Worm (Caenorhabditis elegans) whole organism, dauer: ENCODE measurements around the gene sws-1.
"Not testable (repeated sequence)": the region's sequence is repeated elsewhere in the genome, so short reads cannot be mapped to it uniquely, and the experiment has no call there.

Source experiments
- unc-62 ChIP-seq: sonication (generic microtip); optimal IDR thresholded peaks from 2 replicates; lab custom pipeline; 2017; ENCODE audit warnings: missing biosample characterization, missing genetic modification reagents, missing genetic modification characterization

sws-1 gene

DNA sequence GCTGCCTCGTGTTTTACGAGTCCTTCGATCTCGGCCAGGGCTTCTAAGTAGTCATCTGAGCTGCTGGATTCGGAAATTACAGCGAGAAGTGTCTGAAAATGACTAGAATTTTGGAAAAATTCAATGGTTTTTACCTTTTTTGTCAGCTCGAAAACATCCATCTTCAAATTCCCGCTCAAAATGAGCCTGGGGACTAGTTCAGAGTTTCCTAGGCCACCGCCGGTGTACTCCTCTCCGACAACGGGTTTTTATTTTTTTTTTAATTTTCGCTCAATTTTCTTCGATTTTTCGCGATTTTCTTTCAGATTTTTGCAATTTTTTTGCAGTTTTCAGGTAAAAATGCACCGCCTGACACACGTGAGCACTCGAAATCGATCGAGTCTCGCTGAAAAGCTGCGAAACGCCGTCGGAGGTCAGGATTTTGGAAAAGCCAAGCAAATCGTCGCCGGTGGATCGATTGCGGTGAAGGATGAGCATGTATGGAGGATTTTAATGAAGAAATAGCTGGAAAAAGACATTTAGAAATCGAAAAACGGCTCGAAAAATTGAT, at the start of gene sws-1, which contains the start of gene mrps-35:
Gene sws-1 (minus strand): TSS at position 500 of the 550 bp plus-strand sequence.
Gene mrps-35 (plus strand): TSS at position 327 of the 550 bp plus-strand sequence.
- no peak for TF ChIP-seq unc-62 (GFP tag; lab: Kevin White, UChicago)

DNA sequence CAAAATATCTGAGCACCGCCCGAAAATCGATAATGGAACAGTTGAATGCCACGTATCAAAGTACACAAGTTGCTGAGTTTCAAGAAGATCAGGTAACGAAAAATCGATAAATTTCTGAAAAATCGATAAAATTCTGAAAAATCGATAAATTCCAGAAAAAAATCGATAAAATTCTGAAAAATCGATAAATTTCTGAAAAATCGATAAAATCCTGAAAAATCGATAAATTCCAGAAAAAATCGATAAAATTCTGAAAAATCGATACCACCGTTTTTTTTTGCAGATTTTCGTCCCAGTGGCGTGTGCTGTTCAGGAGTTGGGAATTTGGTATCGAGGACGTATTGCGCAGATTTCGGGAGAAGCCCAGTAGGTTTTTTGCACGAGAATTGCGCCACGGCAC, 46.1 kb upstream of the sws-1 start:
- no peak for TF ChIP-seq unc-62 (GFP tag; lab: Kevin White, UChicago)

DNA sequence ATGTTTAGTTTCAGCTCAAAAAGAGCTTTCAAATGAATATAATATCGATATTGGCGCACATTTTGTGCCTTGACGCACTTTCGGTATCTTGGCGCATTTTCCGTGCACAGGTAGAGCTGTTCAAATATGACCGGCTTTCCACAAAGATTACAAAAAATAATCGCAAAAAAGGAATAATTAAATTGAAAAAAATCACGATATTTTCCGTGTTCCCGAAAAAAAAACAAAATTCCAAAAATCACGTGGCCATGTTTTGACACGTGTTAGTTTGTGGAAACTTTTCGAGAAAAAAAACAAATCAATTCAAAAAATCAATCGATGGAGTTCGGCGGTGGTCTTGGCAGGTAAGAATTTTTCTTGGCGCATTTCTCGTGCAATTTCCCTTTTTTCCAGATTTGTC, 44.9 kb upstream of the sws-1 start, which contains the start of gene Y39B6A.25:
Gene Y39B6A.25 (plus strand): TSS at position 301 of the 400 bp plus-strand sequence.
- TF ChIP-seq unc-62 (GFP tag; lab: Kevin White, UChicago) = no peak

DNA sequence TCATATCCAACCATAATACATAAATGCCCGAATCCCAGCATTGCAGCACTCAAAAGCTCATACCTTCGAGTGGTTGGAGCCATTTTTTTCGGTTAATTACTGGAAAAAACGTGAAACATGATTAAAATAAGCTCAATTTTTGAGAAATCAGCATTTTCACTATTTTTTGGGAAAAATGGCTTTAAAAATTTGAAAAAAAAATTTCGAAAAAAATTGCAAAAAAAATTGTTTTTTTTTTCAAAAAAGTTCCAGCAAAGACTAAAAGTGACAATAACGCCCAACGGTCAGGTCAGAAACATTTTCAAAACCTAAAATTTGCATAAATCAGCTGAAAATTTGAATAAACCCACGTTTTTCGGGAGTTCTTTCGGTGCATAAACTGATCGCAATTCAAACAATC, 43.4 kb upstream of the sws-1 start, which contains the start of gene Y39B6A.29:
Gene Y39B6A.29 (minus strand): TSS at position 101 of the 400 bp plus-strand sequence.
- no peak for TF ChIP-seq unc-62 (GFP tag; lab: Kevin White, UChicago)

DNA sequence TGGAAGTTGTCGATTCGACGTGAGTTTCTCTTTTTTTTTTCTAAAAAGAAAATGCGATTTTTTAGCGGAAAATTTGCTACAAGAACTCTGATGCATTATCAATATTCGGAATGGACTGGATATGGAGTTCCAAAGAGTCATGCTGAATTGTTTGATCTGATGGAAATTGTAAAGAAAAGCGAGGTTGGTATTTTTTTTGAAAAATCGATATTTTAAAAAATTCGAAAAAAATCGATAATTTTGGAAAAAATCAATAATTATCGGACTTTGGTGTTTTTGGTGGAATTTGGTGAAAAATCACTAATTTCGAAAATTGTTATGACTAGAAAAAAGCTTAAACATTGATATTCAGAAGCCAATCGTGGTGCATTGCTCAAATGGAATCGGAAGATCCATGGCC, 38.0 kb upstream of the sws-1 start:
- TF ChIP-seq unc-62 (GFP tag; lab: Kevin White, UChicago) = no peak

DNA sequence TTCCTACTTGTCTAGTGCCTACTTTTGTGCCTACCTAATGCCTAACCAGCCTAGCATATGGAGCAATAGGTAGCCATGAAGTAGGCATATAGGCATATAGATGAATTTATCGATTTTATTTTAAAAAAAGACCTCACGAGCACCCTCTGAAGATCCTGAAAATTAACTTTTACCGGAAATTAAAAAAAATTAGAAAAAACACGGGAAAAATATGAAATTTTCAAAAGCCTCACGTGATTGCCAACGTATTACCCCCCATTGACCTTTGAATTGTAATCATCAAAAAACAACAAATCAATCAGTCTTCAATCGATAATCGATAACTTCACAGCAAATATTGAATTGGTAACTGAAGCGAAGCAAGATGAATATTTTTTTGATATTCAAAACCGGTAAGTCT, 33.0 kb upstream of the sws-1 start, which contains the start of gene Y39B6A.30:
Gene Y39B6A.30 (plus strand): TSS at position 301 of the 400 bp plus-strand sequence.
- TF ChIP-seq unc-62 (GFP tag; lab: Kevin White, UChicago) = not testable (repeated sequence)

DNA sequence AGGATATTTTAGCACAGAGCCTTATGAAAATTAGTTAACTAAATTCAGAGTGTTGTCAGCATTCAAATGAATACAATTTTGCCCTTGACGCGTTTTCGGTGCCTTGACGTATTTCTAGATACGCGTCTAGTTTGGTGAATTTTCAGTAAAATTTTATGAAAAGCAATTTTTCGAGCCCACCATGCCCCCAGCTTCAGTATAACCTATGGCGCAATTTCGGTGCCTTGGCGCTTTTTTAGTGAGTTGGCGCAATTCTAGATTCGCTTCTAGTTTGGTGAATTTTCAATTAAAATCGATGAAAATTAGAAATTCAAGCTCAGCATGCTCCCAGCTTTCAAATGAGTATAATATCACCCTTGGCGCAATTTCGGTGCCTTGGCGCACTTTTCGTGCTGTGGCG, 31.9 kb upstream of the sws-1 start:
- TF ChIP-seq unc-62 (GFP tag; lab: Kevin White, UChicago) = no peak

DNA sequence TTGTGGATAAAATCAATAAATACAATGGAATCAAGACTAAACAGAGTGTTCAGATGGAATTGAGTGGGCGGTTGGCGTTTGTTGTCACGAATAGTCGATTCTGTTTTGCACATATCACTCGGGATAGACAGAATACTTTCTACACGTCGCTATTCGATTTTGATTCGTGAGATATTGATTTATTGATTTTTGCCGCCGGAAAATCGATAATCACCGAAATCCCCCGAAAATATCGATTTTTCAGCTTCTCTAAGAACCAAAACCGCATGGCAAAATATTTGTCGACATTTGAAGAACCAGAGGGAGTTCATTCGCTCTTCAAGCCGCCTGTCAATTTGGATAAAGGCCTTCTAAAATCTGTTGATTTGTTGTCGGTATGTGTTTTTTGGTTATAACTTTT, 29.1 kb upstream of the sws-1 start:
- no peak for TF ChIP-seq unc-62 (GFP tag; lab: Kevin White, UChicago)

DNA sequence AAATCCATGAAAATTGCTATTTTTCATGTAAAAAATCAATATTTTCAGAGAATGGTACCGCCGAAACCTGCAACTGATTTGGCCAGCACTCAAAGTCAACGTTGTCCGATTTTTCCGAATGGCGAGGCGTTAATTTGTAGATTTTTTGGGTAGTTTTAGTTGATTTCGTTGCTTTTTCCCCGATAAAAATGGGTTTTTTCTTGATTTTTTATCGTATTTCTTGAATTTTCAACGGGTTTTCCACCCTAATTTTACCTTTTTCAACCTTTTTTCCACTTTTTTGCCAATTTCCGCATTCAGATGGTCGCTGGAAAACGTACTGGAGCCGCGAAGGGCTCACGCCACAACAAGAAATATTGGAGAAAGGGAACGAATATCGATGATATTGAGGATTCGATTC, 20.4 kb upstream of the sws-1 start, which contains the start of gene Y39B6A.33:
Gene Y39B6A.33 (plus strand): TSS at position 301 of the 400 bp plus-strand sequence.
- TF ChIP-seq unc-62 (GFP tag; lab: Kevin White, UChicago) = no peak

DNA sequence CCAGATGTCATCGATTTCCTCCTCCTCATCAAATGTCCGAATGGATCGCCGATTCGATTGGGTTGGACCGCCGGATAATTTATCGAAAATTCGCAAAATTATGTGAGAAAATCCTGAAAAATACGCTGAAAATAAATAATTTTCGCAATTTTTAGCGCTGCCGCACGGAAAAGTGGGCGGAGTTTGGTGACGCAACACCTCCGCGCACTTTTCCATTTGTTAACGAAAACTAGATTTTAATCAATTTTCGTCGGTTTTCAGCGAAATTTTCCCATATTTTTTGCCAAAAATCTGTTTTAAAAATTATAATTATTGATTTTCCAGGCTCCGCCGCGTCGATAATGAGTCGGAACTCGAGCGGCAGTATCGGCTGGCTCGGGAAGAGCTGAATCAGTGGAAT, 19.7 kb upstream of the sws-1 start, which contains the start of gene Y39B6A.34:
Gene Y39B6A.34 (plus strand): TSS at position 3 of the 400 bp plus-strand sequence.
- no peak for TF ChIP-seq unc-62 (GFP tag; lab: Kevin White, UChicago)

DNA sequence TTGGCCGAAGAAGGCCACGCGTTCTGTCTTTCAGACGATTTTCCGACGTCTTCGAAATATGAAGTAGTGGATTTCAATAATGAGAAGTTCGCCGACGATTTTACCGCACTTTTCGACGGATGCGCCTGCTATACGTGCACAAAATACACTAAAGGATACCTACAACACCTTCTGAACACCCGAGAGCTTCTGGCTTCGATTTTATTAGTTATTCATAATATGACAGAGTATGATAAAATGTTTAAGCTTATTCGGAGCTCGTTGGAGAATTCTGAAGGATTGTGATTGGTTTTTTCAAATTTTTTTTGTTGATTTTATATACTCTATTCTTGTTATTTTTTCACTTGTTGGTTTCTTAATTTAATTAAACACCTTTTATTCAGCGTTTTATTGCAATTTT, 19.3 kb upstream of the sws-1 start:
- TF ChIP-seq unc-62 (GFP tag; lab: Kevin White, UChicago) = no peak

DNA sequence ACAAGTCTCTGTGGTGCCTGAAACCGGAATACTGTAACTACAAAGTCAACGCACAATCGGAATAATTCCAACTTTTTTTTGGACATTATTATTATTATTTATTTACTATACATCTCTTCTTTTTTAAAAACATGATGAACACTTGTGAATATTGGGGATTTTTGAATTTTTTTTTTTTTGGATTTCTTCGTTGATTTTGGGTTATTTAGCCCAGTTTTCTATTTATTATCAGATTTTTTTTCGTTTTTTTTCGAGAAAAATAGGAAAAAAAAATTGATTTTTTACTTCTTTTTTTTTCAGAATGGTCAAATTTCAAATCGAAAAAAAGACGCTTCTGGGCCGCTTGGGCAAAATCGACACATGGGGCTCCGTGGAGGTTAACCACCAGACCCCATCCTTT, 16.8 kb upstream of the sws-1 start, which contains the start of gene tgt-2:
Gene tgt-2 (plus strand): TSS at position 301 of the 400 bp plus-strand sequence.
- no peak for TF ChIP-seq unc-62 (GFP tag; lab: Kevin White, UChicago)

DNA sequence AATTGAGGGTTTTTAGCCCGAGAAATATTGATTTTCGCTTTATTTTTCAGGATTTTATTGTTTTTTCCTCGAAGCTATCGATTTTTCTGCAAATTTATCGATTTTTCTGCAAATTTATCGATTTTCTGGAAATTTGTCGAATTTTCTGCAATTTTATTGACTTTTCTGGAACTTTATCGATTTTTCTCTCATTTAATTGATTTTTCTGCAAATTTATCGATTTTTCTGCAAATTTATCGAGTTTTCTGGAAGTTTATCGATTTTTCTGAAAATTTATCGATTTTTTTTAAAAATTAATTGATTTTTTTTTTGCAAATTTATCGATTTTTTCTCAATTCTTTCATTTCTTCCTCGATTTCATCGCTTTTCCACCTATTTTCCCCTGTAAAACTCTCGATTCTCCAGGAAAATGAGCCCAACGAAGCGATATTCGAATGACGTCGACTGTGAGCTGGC, 12.3 kb upstream of the sws-1 start, which contains the start of gene gtf-2F2:
Gene gtf-2F2 (plus strand): TSS at position 406 of the 456 bp plus-strand sequence.
- TF ChIP-seq unc-62 (GFP tag; lab: Kevin White, UChicago) = no peak

DNA sequence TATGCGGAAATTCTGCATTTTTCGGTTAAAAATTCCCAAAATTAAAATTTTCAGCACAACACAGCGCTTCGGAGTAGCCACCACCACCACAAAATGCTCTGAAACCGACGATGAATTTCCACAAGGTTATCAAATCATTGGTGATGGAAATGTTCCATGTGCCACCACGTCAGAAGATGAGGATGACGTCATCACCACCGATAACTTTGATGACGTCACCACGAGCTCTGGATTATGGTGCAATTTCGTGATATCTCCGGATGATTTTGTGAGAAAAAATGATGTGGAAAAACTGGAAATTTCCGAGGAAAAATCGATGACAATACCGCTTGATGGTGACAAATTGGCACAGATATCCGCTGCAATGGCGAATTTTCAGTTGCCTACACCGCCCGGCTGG, 11.7 kb upstream of the sws-1 start:
- TF ChIP-seq unc-62 (GFP tag; lab: Kevin White, UChicago) = no peak

DNA sequence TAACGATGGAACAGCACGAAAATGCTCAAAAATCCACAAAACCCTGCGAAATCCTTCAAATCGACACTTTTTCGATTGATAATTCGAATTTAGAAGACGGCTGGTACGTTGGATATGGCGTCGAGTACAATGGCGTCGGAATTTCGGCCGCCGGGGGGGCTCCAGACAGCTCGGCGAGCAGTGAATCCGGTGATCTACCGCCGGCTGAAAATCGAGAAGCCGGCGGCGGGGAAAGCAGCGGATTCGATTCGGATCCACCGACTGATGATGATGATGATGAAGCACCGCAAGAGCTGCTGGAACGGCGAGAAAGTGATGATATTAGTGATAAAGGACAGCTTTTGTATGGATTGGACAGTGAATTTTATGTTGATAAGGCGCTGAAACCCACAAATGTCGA, 9.7 kb upstream of the sws-1 start:
- TF ChIP-seq unc-62 (GFP tag; lab: Kevin White, UChicago) = no peak

DNA sequence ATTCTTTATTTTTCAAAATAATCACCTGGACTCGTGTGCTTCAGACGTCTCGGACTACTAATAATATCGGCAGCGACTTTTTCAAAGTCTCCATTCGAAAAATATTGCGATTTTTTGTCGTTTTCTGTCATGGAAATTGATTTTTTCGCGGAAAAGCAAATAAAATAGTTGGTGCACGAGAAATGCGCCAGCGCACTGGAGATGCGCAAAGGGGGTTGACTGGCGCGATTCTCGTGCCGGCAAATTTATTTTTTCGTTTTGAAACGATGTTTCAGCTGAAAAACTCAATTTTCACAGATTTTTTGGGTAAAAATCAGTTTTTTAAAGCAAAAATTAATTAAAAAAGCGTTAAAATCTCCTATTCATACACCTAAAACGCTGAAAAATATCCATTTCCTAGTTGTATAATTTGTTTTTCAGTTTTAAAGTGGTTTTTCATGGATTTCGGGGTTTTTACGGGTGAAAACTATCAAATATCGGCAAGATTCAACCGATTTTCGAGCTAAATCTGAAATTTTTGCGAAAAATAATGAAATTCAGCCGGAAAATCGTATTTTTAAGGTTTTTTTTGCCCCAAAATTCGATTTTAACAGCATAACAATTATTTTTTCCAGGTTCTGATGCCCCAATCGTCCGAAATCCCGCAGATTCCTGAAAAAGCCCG, 9.1 kb upstream of the sws-1 start, which contains the start of the genes reps-1 and Y39B6A.37:
Gene reps-1 (minus strand): TSS at position 263 of the 664 bp plus-strand sequence.
Gene Y39B6A.37 (plus strand): TSS at position 614 of the 664 bp plus-strand sequence.
- no peak for TF ChIP-seq unc-62 (GFP tag; lab: Kevin White, UChicago)
